Worm (Caenorhabditis elegans): Measurements from ENCODE around the gene T01B6.1.

Gene T01B6.1

ce11 chrX:2364703-2365299, 29.3 kb downstream of the T01B6.1 start (continued):
- TF ChIP-seq B0035.1 (tag; optimal IDR thresholded peaks at IDR 0.05) = peak; percentile 81
- peak; percentile 9 for TF ChIP-seq chd-7 (tag; optimal IDR thresholded peaks at IDR 0.05)
- no peak for TF ChIP-seq mes-4 (tag; optimal IDR thresholded peaks at IDR 0.05)
- TF ChIP-seq nhr-80 (tag; optimal IDR thresholded peaks at IDR 0.05) = peak; percentile 71
- TF ChIP-seq unc-62 (GFP tag; optimal IDR thresholded peaks at IDR 0.05) = no peak
- TF ChIP-seq madf-3 (GFP tag; IDR thresholded peaks at IDR 0.05) = no peak
- TF ChIP-seq let-607 (tag; optimal IDR thresholded peaks at IDR 0.05) = peak in 1 of 2 experiments; percentile 85
- TF ChIP-seq ceh-91 (GFP tag; IDR thresholded peaks at IDR 0.05) = no peak
- peak; percentile 68 for TF ChIP-seq K12H6.12 (tag; optimal IDR thresholded peaks at IDR 0.05)
- TF ChIP-seq Y53F4B.3 (GFP tag; IDR thresholded peaks at IDR 0.05) = no peak
- TF ChIP-seq ekl-4 (GFP tag; IDR thresholded peaks at IDR 0.05) = peak; percentile 16; the same call in 1 of the 2 replicates
- no peak for TF ChIP-seq zim-3 (tag; optimal IDR thresholded peaks at IDR 0.05)
- TF ChIP-seq sptf-2 (GFP tag; optimal IDR thresholded peaks at IDR 0.05) = no peak
- no peak for TF ChIP-seq hlh-26 (GFP tag; conservative IDR thresholded peaks at IDR 0.05)
- no peak for TF ChIP-seq Y79H2A.3 (GFP tag; conservative IDR thresholded peaks at IDR 0.05)
- no peak for TF ChIP-seq hsf-1 (GFP tag; IDR thresholded peaks at IDR 0.05)
- no peak for TF ChIP-seq madf-6 (GFP tag; IDR thresholded peaks at IDR 0.05)
- no peak for TF ChIP-seq zfh-2 (GFP tag; conservative IDR thresholded peaks at IDR 0.05)
- TF ChIP-seq attf-6 (GFP tag; IDR thresholded peaks at IDR 0.05) = no peak
- no peak for TF ChIP-seq fkh-3 (tag; optimal IDR thresholded peaks at IDR 0.05)
- TF ChIP-seq tbp1 (GFP tag; optimal IDR thresholded peaks at IDR 0.05) = peak; percentile 71
- peak; percentile 92 for TF ChIP-seq Y53G8AR.9 (GFP tag; conservative IDR thresholded peaks at IDR 0.05)
- TF ChIP-seq dpff-1 (tag; optimal IDR thresholded peaks at IDR 0.05) = peak; percentile 26
- no peak for TF ChIP-seq egl-18 (GFP tag; IDR thresholded peaks at IDR 0.05)
- TF ChIP-seq ceh-58 (GFP tag; IDR thresholded peaks at IDR 0.05) = no peak
- peak; percentile 89 for TF ChIP-seq F22D6.2 (tag; optimal IDR thresholded peaks at IDR 0.05)
- peak; percentile 59; the same call in 1 of the 2 replicates for TF ChIP-seq rcor-1 (GFP tag; IDR thresholded peaks at IDR 0.05)
- no peak for TF ChIP-seq akir-1 (GFP tag; optimal IDR thresholded peaks at IDR 0.05)
- peak; percentile 91 for TF ChIP-seq tlf-1 (GFP tag; optimal IDR thresholded peaks at IDR 0.05)
- no peak for TF ChIP-seq snpc-1.3 (tag; optimal IDR thresholded peaks at IDR 0.05; ENCODE audit: insufficient read depth)
- TF ChIP-seq ztf-3 (GFP tag; optimal IDR thresholded peaks at IDR 0.05) = peak; percentile 52
- TF ChIP-seq F57C9.4 (tag; optimal IDR thresholded peaks at IDR 0.05) = no peak
- TF ChIP-seq hlh-12 (tag; optimal IDR thresholded peaks at IDR 0.05) = no peak
- TF ChIP-seq F57A8.1 (GFP tag; optimal IDR thresholded peaks at IDR 0.05) = no peak
- TF ChIP-seq F23B12.7 (tag; optimal IDR thresholded peaks at IDR 0.05; ENCODE audit: insufficient read depth) = peak; percentile 87
- peak; percentile 83 for TF ChIP-seq C06A6.2 (GFP tag; conservative IDR thresholded peaks at IDR 0.05)
- no peak for TF ChIP-seq snpc-1.1 (tag; optimal IDR thresholded peaks at IDR 0.05; ENCODE audit: insufficient read depth)
- no peak for TF ChIP-seq sdz-38 (tag; optimal IDR thresholded peaks at IDR 0.05)
- TF ChIP-seq T07F8.4 (tag; optimal IDR thresholded peaks at IDR 0.05) = peak; percentile 48
- TF ChIP-seq lin-26 (GFP tag; IDR thresholded peaks at IDR 0.05) = no peak
- no peak for TF ChIP-seq F39B2.1 (GFP tag; IDR thresholded peaks at IDR 0.05)
- TF ChIP-seq rpc-1 (optimal IDR thresholded peaks at IDR 0.05) = no peak
- TF ChIP-seq rpc-1 (tag; optimal IDR thresholded peaks at IDR 0.05) = no peak
- TF ChIP-seq hmg-20 (GFP tag; IDR thresholded peaks at IDR 0.05) = peak; percentile 88
- TF ChIP-seq madf-8 (GFP tag; conservative IDR thresholded peaks at IDR 0.05) = no peak
- TF ChIP-seq D2030.7 (GFP tag; IDR thresholded peaks at IDR 0.05) = no peak
- peak; percentile 76 for TF ChIP-seq lin-54 (GFP tag; optimal IDR thresholded peaks at IDR 0.05)
- peak; percentile 95 for TF ChIP-seq Y56A3A.18 (GFP tag; IDR thresholded peaks at IDR 0.05)
